Fruit fly (Drosophila melanogaster) whole organism, embryonic: ENCODE results near the gene lectin-33A.

Experiments used
- Adf1 ChIP-seq: fragments of 200-800 bp; sonication (Bioruptor generic); IDR thresholded peaks from 2 replicates; pipeline ENCODE4 v1.3.6; 2022; ENCODE audit warnings: missing biosample characterization, missing genetic modification characterization
- Asciz ChIP-seq: fragments of 200-800 bp; sonication (Bioruptor generic); optimal IDR thresholded peaks from 2 replicates; lab custom pipeline; 2017; ENCODE audit warnings: missing biosample characterization, mild to moderate bottlenecking, missing genetic modification characterization, missing genetic modification reagents
- Atf3 ChIP-seq: fragments of 200-800 bp; sonication (Bioruptor generic); optimal IDR thresholded peaks from 3 replicates; lab custom pipeline; 2016; ENCODE audit warnings: missing biosample characterization, missing genetic modification characterization
- Blimp-1 ChIP-seq: fragments of 200-800 bp; sonication (Bioruptor generic); optimal IDR thresholded peaks from 3 replicates; lab custom pipeline; 2018; ENCODE audit warnings: missing biosample characterization, missing genetic modification characterization, mild to moderate bottlenecking, moderate library complexity, missing genetic modification reagents
- CG10366 ChIP-seq: fragments of 200-800 bp; sonication (Bioruptor generic); IDR thresholded peaks from 2 replicates; pipeline ENCODE4 v1.3.6; 2022; ENCODE audit warnings: missing biosample characterization, missing genetic modification characterization
- CG10543 ChIP-seq: fragments of 200-800 bp; sonication (Bioruptor generic); optimal IDR thresholded peaks from 3 replicates; lab custom pipeline; 2017; ENCODE audit warnings: missing biosample characterization, mild to moderate bottlenecking, missing genetic modification characterization, moderate library complexity
- CG10565 ChIP-seq: fragments of 200-800 bp; sonication (Bioruptor generic); optimal IDR thresholded peaks from 3 replicates; lab custom pipeline; 2016; ENCODE audit warnings: missing biosample characterization, mild to moderate bottlenecking, missing genetic modification characterization
- CG12155 ChIP-seq: fragments of 200-800 bp; sonication (Bioruptor generic); optimal IDR thresholded peaks from 3 replicates; lab custom pipeline; 2016; ENCODE audit warnings: missing biosample characterization, missing genetic modification characterization
- CG12219 ChIP-seq: fragments of 200-800 bp; sonication (Bioruptor generic); optimal IDR thresholded peaks from 3 replicates; lab custom pipeline; 2018; ENCODE audit warnings: missing biosample characterization, mild to moderate bottlenecking, missing genetic modification characterization
- CG13624 ChIP-seq: fragments of 200-800 bp; sonication (Bioruptor generic); optimal IDR thresholded peaks from 2 replicates; lab custom pipeline; 2016; ENCODE audit warnings: missing biosample characterization, missing genetic modification characterization
- CG18011 ChIP-seq: fragments of 200-800 bp; sonication (Bioruptor generic); optimal IDR thresholded peaks from 2 replicates; lab custom pipeline; 2017; ENCODE audit warnings: missing biosample characterization, missing genetic modification characterization, mild to moderate bottlenecking, moderate library complexity, missing genotype
- CG18476 ChIP-seq: fragments of 200-800 bp; sonication (Bioruptor generic); optimal IDR thresholded peaks from 2 replicates; lab custom pipeline; 2016; ENCODE audit warnings: missing biosample characterization, mild to moderate bottlenecking, missing genetic modification characterization
- CG30403 ChIP-seq: fragments of 200-800 bp; sonication (Bioruptor generic); optimal IDR thresholded peaks from 3 replicates; lab custom pipeline; 2016; ENCODE audit warnings: missing biosample characterization, missing genetic modification characterization
- CG31224 ChIP-seq: fragments of 200-800 bp; sonication (Bioruptor generic); IDR thresholded peaks from 2 replicates; pipeline ENCODE4 v1.3.6; 2022; ENCODE audit warnings: missing biosample characterization, missing genetic modification characterization
- CG31388 ChIP-seq: fragments of 200-800 bp; sonication (Bioruptor generic); optimal IDR thresholded peaks from 2 replicates; lab custom pipeline; 2016; ENCODE audit warnings: missing biosample characterization, missing genetic modification characterization
- CG4282 ChIP-seq: fragments of 200-800 bp; sonication (Bioruptor generic); optimal IDR thresholded peaks from 2 replicates; lab custom pipeline; 2016; ENCODE audit warnings: missing biosample characterization, missing genetic modification characterization
- CG7745 ChIP-seq: fragments of 200-800 bp; sonication (Bioruptor generic); optimal IDR thresholded peaks from 2 replicates; lab custom pipeline; 2018; ENCODE audit warnings: missing biosample characterization, mild to moderate bottlenecking, missing genetic modification characterization, moderate library complexity
- CG9215 ChIP-seq: fragments of 200-800 bp; sonication (Bioruptor generic); IDR thresholded peaks from 2 replicates; pipeline ENCODE4 v1.3.6; 2022; ENCODE audit warnings: missing biosample characterization, missing genetic modification characterization
- CG9609 ChIP-seq: fragments of 200-800 bp; sonication (Bioruptor generic); optimal IDR thresholded peaks from 3 replicates; lab custom pipeline; 2016; ENCODE audit warnings: missing biosample characterization, missing genetic modification characterization
- CoRest ChIP-seq: fragments of 200-800 bp; sonication (Bioruptor generic); optimal IDR thresholded peaks from 3 replicates; lab custom pipeline; 2018; ENCODE audit warnings: missing biosample characterization, mild to moderate bottlenecking, missing genetic modification characterization, moderate library complexity
- E2f1 ChIP-seq: fragments of 200-800 bp; sonication (Bioruptor generic); IDR thresholded peaks from 2 replicates; pipeline ENCODE4 v1.3.6; 2022; ENCODE audit warnings: missing biosample characterization, missing genetic modification characterization
- Fer3 ChIP-seq: fragments of 200-800 bp; sonication (Bioruptor generic); optimal IDR thresholded peaks from 2 replicates; lab custom pipeline; 2018; ENCODE audit warnings: missing biosample characterization, mild to moderate bottlenecking, missing genetic modification characterization, moderate library complexity
- HHEX ChIP-seq: fragments of 200-800 bp; sonication (Bioruptor generic); optimal IDR thresholded peaks from 3 replicates; lab custom pipeline; 2017; ENCODE audit warnings: missing biosample characterization, mild to moderate bottlenecking, missing genetic modification characterization, missing genetic modification reagents
- Hand ChIP-seq: fragments of 200-800 bp; sonication (Bioruptor generic); optimal IDR thresholded peaks from 2 replicates; lab custom pipeline; 2017; ENCODE audit warnings: mild to moderate bottlenecking, missing biosample characterization, missing genetic modification reagents, missing genetic modification characterization
- Hey ChIP-seq: fragments of 200-800 bp; sonication (Bioruptor generic); optimal IDR thresholded peaks from 3 replicates; lab custom pipeline; 2018; ENCODE audit warnings: missing biosample characterization, mild to moderate bottlenecking, missing genetic modification characterization
- Hmx ChIP-seq: fragments of 200-800 bp; sonication (Bioruptor generic); optimal IDR thresholded peaks from 2 replicates; lab custom pipeline; 2016; ENCODE audit warnings: missing biosample characterization, missing genetic modification characterization
- Poxn ChIP-seq: fragments of 200-800 bp; sonication (Bioruptor generic); IDR thresholded peaks from 2 replicates; pipeline ENCODE4 v1.3.6; 2022; ENCODE audit warnings: missing biosample characterization, missing genetic modification characterization
- Rfx ChIP-seq: fragments of 200-800 bp; sonication (Bioruptor generic); IDR thresholded peaks from 2 replicates; pipeline ENCODE4 v1.3.6; 2022; ENCODE audit warnings: missing biosample characterization, missing genetic modification characterization
- Scr ChIP-seq: fragments of 200-800 bp; sonication (Bioruptor generic); IDR thresholded peaks from 2 replicates; pipeline ENCODE4 v1.3.6; 2022; ENCODE audit warnings: missing biosample characterization, missing genetic modification characterization; ENCODE audit not compliant: partially characterized antibody
- Sry-β ChIP-seq: fragments of 200-800 bp; sonication (Bioruptor generic); optimal IDR thresholded peaks from 2 replicates; lab custom pipeline; 2018; ENCODE audit warnings: missing biosample characterization, mild to moderate bottlenecking, missing genetic modification characterization, moderate library complexity
- ac ChIP-seq: fragments of 200-800 bp; sonication (Bioruptor generic); optimal IDR thresholded peaks from 3 replicates; lab custom pipeline; 2017; ENCODE audit warnings: missing biosample characterization, mild to moderate bottlenecking, missing genetic modification characterization
- bcd ChIP-seq: fragments of 200-800 bp; sonication (Bioruptor generic); optimal IDR thresholded peaks from 2 replicates; lab custom pipeline; 2017; ENCODE audit warnings: missing biosample characterization, mild to moderate bottlenecking, missing genetic modification characterization
- ewg ChIP-seq: fragments of 200-800 bp; sonication (Bioruptor generic); optimal IDR thresholded peaks from 3 replicates; lab custom pipeline; 2017; ENCODE audit warnings: mild to moderate bottlenecking, missing biosample characterization, missing genetic modification reagents, missing genetic modification characterization
- fd102C ChIP-seq: fragments of 200-800 bp; sonication (Bioruptor generic); optimal IDR thresholded peaks from 2 replicates; lab custom pipeline; 2018; ENCODE audit warnings: missing biosample characterization, mild to moderate bottlenecking, missing genetic modification characterization, moderate library complexity
- fd96Cb ChIP-seq: fragments of 200-800 bp; sonication (Bioruptor generic); optimal IDR thresholded peaks from 2 replicates; lab custom pipeline; 2018; ENCODE audit warnings: missing biosample characterization, mild to moderate bottlenecking, missing genetic modification characterization, moderate library complexity
- ftz-f1 ChIP-seq: fragments of 200-800 bp; sonication (Bioruptor generic); optimal IDR thresholded peaks from 2 replicates; lab custom pipeline; 2016; ENCODE audit warnings: missing biosample characterization, missing genetic modification characterization
- ham ChIP-seq: fragments of 200-800 bp; sonication (Bioruptor generic); IDR thresholded peaks from 2 replicates; pipeline ENCODE4 v1.3.6; 2022; ENCODE audit warnings: missing biosample characterization, missing genetic modification characterization
- jing ChIP-seq: fragments of 200-800 bp; sonication (Bioruptor generic); optimal IDR thresholded peaks from 2 replicates; lab custom pipeline; 2018; ENCODE audit warnings: missing biosample characterization, mild to moderate bottlenecking, missing genetic modification characterization
- lbe ChIP-seq: fragments of 200-800 bp; sonication (Bioruptor generic); optimal IDR thresholded peaks from 2 replicates; lab custom pipeline; 2016; ENCODE audit warnings: missing biosample characterization, mild to moderate bottlenecking, missing genetic modification characterization
- maf-S ChIP-seq: fragments of 200-800 bp; sonication (Bioruptor generic); optimal IDR thresholded peaks from 2 replicates; lab custom pipeline; 2016; ENCODE audit warnings: missing biosample characterization, missing genetic modification characterization
- nmo ChIP-seq: fragments of 200-800 bp; sonication (Bioruptor generic); optimal IDR thresholded peaks from 2 replicates; lab custom pipeline; 2018; ENCODE audit warnings: missing biosample characterization, mild to moderate bottlenecking, missing genetic modification characterization, moderate library complexity
- pan ChIP-seq, 4 experiments: fragments of >200 bp in 3 of 4; fragments of 200-800 bp in 1 of 4; sonication (Bioruptor generic) in 1 of 4; optimal IDR thresholded peaks in 3 of 4; IDR thresholded peaks in 1 of 4; 2 replicates each; pipeline versions ENCODE4 v1.3.6 to Lab custom; 2017 to 2022; ENCODE audit warnings: missing biosample characterization in 2 of 4, missing genetic modification characterization in 2 of 4, mixed read lengths in 1 of 4
- phol ChIP-seq: fragments of 200-800 bp; sonication (Bioruptor generic); optimal IDR thresholded peaks from 3 replicates; lab custom pipeline; 2018; ENCODE audit warnings: missing biosample characterization, mild to moderate bottlenecking, missing genetic modification characterization, moderate library complexity
- pita ChIP-seq: fragments of 200-800 bp; sonication (Bioruptor generic); optimal IDR thresholded peaks from 2 replicates; lab custom pipeline; 2017; ENCODE audit warnings: missing biosample characterization, mild to moderate bottlenecking, missing genetic modification characterization
- rib ChIP-seq: fragments of 200-800 bp; sonication (Bioruptor generic); IDR thresholded peaks from 2 replicates; pipeline ENCODE4 v1.3.6; 2022; ENCODE audit warnings: missing biosample characterization, missing genetic modification characterization
- sqz ChIP-seq: fragments of 200-800 bp; sonication (Bioruptor generic); optimal IDR thresholded peaks from 3 replicates; lab custom pipeline; 2018; ENCODE audit warnings: missing biosample characterization, mild to moderate bottlenecking, missing genetic modification characterization
- sr ChIP-seq: fragments of 200-800 bp; sonication (Bioruptor generic); IDR thresholded peaks from 3 replicates; pipeline ENCODE4 v1.3.6; 2022; ENCODE audit warnings: missing biosample characterization, missing genetic modification characterization
- trem ChIP-seq: fragments of 200-800 bp; optimal IDR thresholded peaks from 3 replicates; lab custom pipeline; 2019; ENCODE audit warnings: missing biosample characterization, mild to moderate bottlenecking, missing genetic modification characterization, moderate library complexity
- ttk ChIP-seq: fragments of 200-800 bp; sonication (Bioruptor generic); IDR thresholded peaks from 2 replicates; pipeline ENCODE4 v2.1.2; 2022; ENCODE audit warnings: missing biosample characterization, missing genetic modification characterization

The lectin-33A gene

dm6 chr2L:10976046-10976863, 25.6 kb upstream of the lectin-33A start, which contains the start of the genes ATPsynG and SCAR (continued):
- TF ChIP-seq Asciz, result no peak
- TF ChIP-seq CoRest (tag; lab: Kevin White, UChicago), result no peak
- TF ChIP-seq CG9215, result no peak
- no peak for TF ChIP-seq CG10565
- TF ChIP-seq nmo, result peak; percentile 32
- TF ChIP-seq CG31224 (GFP tag; lab: Robert Waterston, UW), result no peak
- no peak for TF ChIP-seq Sry-β (GFP tag; lab: Kevin White, UChicago)
- TF ChIP-seq pita (GFP tag; lab: Kevin White, UChicago), result no peak
- TF ChIP-seq CG31388 (GFP tag; lab: Kevin White, UChicago), result no peak
- no peak for TF ChIP-seq E2f1 (GFP tag; lab: Robert Waterston, UW)
- no peak for TF ChIP-seq ewg (GFP tag; lab: Kevin White, UChicago)
- no peak for TF ChIP-seq CG10366 (GFP tag; lab: Robert Waterston, UW)
- peak; percentile 31 for TF ChIP-seq phol (tag; lab: Kevin White, UChicago)
- no peak for TF ChIP-seq Rfx (GFP tag; lab: Robert Waterston, UW)
- TF ChIP-seq CG18476 (GFP tag; lab: Kevin White, UChicago), result no peak
- TF ChIP-seq fd96Cb, result no peak
- no peak for TF ChIP-seq Hmx (GFP tag; lab: Kevin White, UChicago)
- TF ChIP-seq CG7745 (tag; lab: Kevin White, UChicago), result no peak
- no peak for TF ChIP-seq maf-S
- no peak for TF ChIP-seq bcd (GFP tag; lab: Kevin White, UChicago)
- no peak for TF ChIP-seq rib
- no peak for TF ChIP-seq ttk (GFP tag; lab: Robert Waterston, UW)
- no peak for TF ChIP-seq pan (optimal IDR thresholded peaks at IDR 0.05; lab: Kevin White, UChicago)
- TF ChIP-seq pan (GFP tag; optimal IDR thresholded peaks at IDR 0.05 in 1 of 2, IDR thresholded peaks at IDR 0.05 in 1 of 2), result no peak
- no peak for TF ChIP-seq Atf3 (GFP tag; lab: Kevin White, UChicago)
- no peak for TF ChIP-seq CG4282 (GFP tag; lab: Kevin White, UChicago)
- no peak for TF ChIP-seq fd102C
- no peak for TF ChIP-seq Hand (GFP tag; lab: Kevin White, UChicago)
- TF ChIP-seq CG12155 (GFP tag; lab: Kevin White, UChicago), result no peak
- TF ChIP-seq Poxn (GFP tag; lab: Robert Waterston, UW), result no peak
- TF ChIP-seq Hey (tag; lab: Kevin White, UChicago), result no peak
- no peak for TF ChIP-seq Adf1 (GFP tag; lab: Robert Waterston, UW)
- peak; percentile 31 for TF ChIP-seq ftz-f1 (GFP tag; lab: Kevin White, UChicago)
- TF ChIP-seq Blimp-1 (GFP tag; lab: Kevin White, UChicago), result no peak
- TF ChIP-seq CG18011 (GFP tag; lab: Kevin White, UChicago), result no peak
- peak; percentile 32; the same call in 1 of the 2 replicates for TF ChIP-seq Scr
- TF ChIP-seq Fer3 (tag; lab: Kevin White, UChicago), result no peak
- TF ChIP-seq ac, result no peak
- TF ChIP-seq CG13624, result no peak
- no peak for TF ChIP-seq sr (GFP tag; lab: Robert Waterston, UW)
- TF ChIP-seq CG12219, result no peak
- TF ChIP-seq CG9609, result no peak
- TF ChIP-seq lbe (GFP tag; lab: Kevin White, UChicago), result no peak
- no peak for TF ChIP-seq HHEX (GFP tag; lab: Kevin White, UChicago)
- peak; percentile 30 for TF ChIP-seq trem
- TF ChIP-seq jing (GFP tag; lab: Kevin White, UChicago), result no peak
- TF ChIP-seq ham, result no peak
- TF ChIP-seq sqz, result no peak
- no peak for TF ChIP-seq CG30403 (GFP tag; lab: Kevin White, UChicago)
- TF ChIP-seq CG10543 (GFP tag; lab: Kevin White, UChicago), result no peak
